Worm (Caenorhabditis elegans) whole organism, young adult: ENCODE data around the gene ugt-66.
A peak's percentile ranks its signal among the peaks of the same experiment; 100 is the strongest.

Experiments
- B0035.1 ChIP-seq: sonication (generic microtip); optimal IDR thresholded peaks from 2 replicates; lab custom pipeline; 2016; ENCODE audit warnings: missing genetic modification characterization, mild to moderate bottlenecking, missing compliant biosample characterization, missing genotype, missing genetic modification reagents
- Y95B8A.8 ChIP-seq: fragments of 200-800 bp; sonication (Bioruptor generic); IDR thresholded peaks from 2 replicates; pipeline ENCODE4 v1.3.6; 2022; ENCODE audit warnings: missing genetic modification reagents, missing genetic modification characterization, missing compliant biosample characterization
- ama-1 ChIP-seq, 3 experiments: fragments of 150-350 bp in 1 of 3; sonication (generic microtip) in 2 of 3; optimal IDR thresholded peaks; 2 replicates each; lab custom pipeline; 2014 to 2018; ENCODE audit warnings: missing biosample characterization in 2 of 3, missing genetic modification characterization in 2 of 3, missing genetic modification reagents in 2 of 3
- cebp-2 ChIP-seq: fragments of 200-800 bp; sonication (Bioruptor generic); IDR thresholded peaks from 2 replicates; pipeline ENCODE4 v1.3.6; 2022; ENCODE audit warnings: missing genetic modification characterization, missing compliant biosample characterization
- hrde-1 ChIP-seq: sonication (generic microtip); optimal IDR thresholded peaks from 2 replicates; lab custom pipeline; 2016; ENCODE audit warnings: missing genetic modification characterization, mild to moderate bottlenecking, missing compliant biosample characterization, moderate library complexity, missing genotype, missing genetic modification reagents, borderline replicate concordance
- let-607 ChIP-seq, 2 experiments: fragments of 200-800 bp in 1 of 2; sonication (Bioruptor generic) in 1 of 2; sonication (generic microtip) in 1 of 2; optimal IDR thresholded peaks; 2 replicates each; lab custom pipeline; 2016 to 2018; ENCODE audit warnings: mild to moderate bottlenecking in 2 of 2, missing compliant biosample characterization in 2 of 2, missing genetic modification characterization in 2 of 2, moderate library complexity in 2 of 2, missing genotype in 1 of 2
- nfya-1 ChIP-seq: sonication (generic microtip); optimal IDR thresholded peaks from 2 replicates; lab custom pipeline; 2017; ENCODE audit warnings: antibody characterized with exemption, missing compliant biosample characterization, missing genetic modification characterization, borderline replicate concordance; ENCODE audit not compliant: insufficient read depth
- nfya-2 ChIP-seq: fragments of 200-800 bp; sonication (Bioruptor generic); IDR thresholded peaks from 2 replicates; pipeline ENCODE4 v1.3.6; 2022; ENCODE audit warnings: missing genetic modification reagents, missing genetic modification characterization, missing compliant biosample characterization
- sea-2 ChIP-seq: fragments of 200-800 bp; sonication (Bioruptor generic); IDR thresholded peaks from 2 replicates; pipeline ENCODE4 v1.3.6; 2022; ENCODE audit warnings: missing genetic modification characterization, missing compliant biosample characterization
- tbp1 ChIP-seq: fragments of 200-800 bp; sonication (Bioruptor generic); optimal IDR thresholded peaks from 2 replicates; lab custom pipeline; 2018; ENCODE audit warnings: mild to moderate bottlenecking, missing genetic modification characterization, missing compliant biosample characterization
- unc-62 ChIP-seq: fragments of 150-350 bp; optimal IDR thresholded peaks from 2 replicates; lab custom pipeline; 2014; ENCODE audit warnings: missing biosample characterization, missing genetic modification reagents, missing genetic modification characterization
- ztf-18 ChIP-seq: sonication (generic microtip); optimal IDR thresholded peaks from 2 replicates; lab custom pipeline; 2016; ENCODE audit warnings: missing genotype, mild to moderate bottlenecking, missing genetic modification characterization, missing compliant biosample characterization

ce11 chrIII:6176172-6176571 lies 18.2 kb downstream of the ugt-66 start:
- no peak for TF ChIP-seq unc-62 (GFP tag; lab: Kevin White, UChicago)
- no peak for TF ChIP-seq B0035.1 (tag; lab: Kevin White, UChicago)
- no peak for TF ChIP-seq ama-1 (optimal IDR thresholded peaks at IDR 0.05; lab: Kevin White, UChicago)
- TF ChIP-seq ama-1 (GFP tag; optimal IDR thresholded peaks at IDR 0.05; lab: Kevin White, UChicago), result no peak
- TF ChIP-seq nfya-2 (GFP tag; lab: Robert Waterston, UW), result no peak
- TF ChIP-seq sea-2 (GFP tag; lab: Robert Waterston, UW), result no peak
- no peak for TF ChIP-seq let-607 (tag; optimal IDR thresholded peaks at IDR 0.05; lab: Kevin White, UChicago)
- TF ChIP-seq Y95B8A.8 (GFP tag; lab: Robert Waterston, UW), result no peak
- peak; percentile 61 for TF ChIP-seq hrde-1 (tag; lab: Kevin White, UChicago)
- TF ChIP-seq nfya-1 (tag; lab: Kevin White, UChicago), result no peak
- TF ChIP-seq ztf-18 (tag; lab: Kevin White, UChicago), result no peak
- no peak for TF ChIP-seq cebp-2
- TF ChIP-seq tbp1 (GFP tag; lab: Kevin White, UChicago), result no peak
